Fruit fly (Drosophila melanogaster): Measurements from ENCODE around the gene CG15764.

The CG15764 gene

dm6 chrX:5884294-5884693, 15.4 kb downstream of the CG15764 start:
- TF ChIP-seq D1 (tag; optimal IDR thresholded peaks at IDR 0.05), result no peak

dm6 chrX:5884887-5885286, 16.0 kb downstream of the CG15764 start:
- TF ChIP-seq CG8301 (tag; optimal IDR thresholded peaks at IDR 0.05) (no peak), rn (GFP tag; IDR thresholded peaks at IDR 0.05) (no peak), Snoo (tag; optimal IDR thresholded peaks at IDR 0.05) (no peak), gl (tag; optimal IDR thresholded peaks at IDR 0.05) (no peak), EcR (GFP tag; optimal IDR thresholded peaks at IDR 0.05) (no peak), CG15710 (tag; optimal IDR thresholded peaks at IDR 0.05) (no peak), CG9948 (tag; optimal IDR thresholded peaks at IDR 0.05) (no peak), CG13204 (GFP tag; optimal IDR thresholded peaks at IDR 0.05) (no peak), CG32121 (GFP tag; IDR thresholded peaks at IDR 0.05) (no peak), CG8159 (tag; optimal IDR thresholded peaks at IDR 0.05) (no peak), Ets98B (GFP tag; IDR thresholded peaks at IDR 0.05) (no peak), fd96Ca (GFP tag; IDR thresholded peaks at IDR 0.05) (no peak)

dm6 chrX:5885521-5885920, 16.6 kb downstream of the CG15764 start:
- no peak for TF ChIP-seq CG14655 (GFP tag; optimal IDR thresholded peaks at IDR 0.05)
- peak; percentile 19 for TF ChIP-seq EcR (GFP tag; optimal IDR thresholded peaks at IDR 0.05)

- TF ChIP-seq CG13204 (GFP tag; optimal IDR thresholded peaks at IDR 0.05) (no peak), CG8159 (tag; optimal IDR thresholded peaks at IDR 0.05) (peak; percentile 25), CG8301 (tag; optimal IDR thresholded peaks at IDR 0.05) (no peak), CG4496 (GFP tag; IDR thresholded peaks at IDR 0.05) (0 out of 3 replicates have a peak, but pooled peaks have one; percentile 20), Pif1A (GFP tag; optimal IDR thresholded peaks at IDR 0.05) (peak; percentile 13), CG17806 (tag; optimal IDR thresholded peaks at IDR 0.05) (peak; percentile 33), CG9948 (tag; optimal IDR thresholded peaks at IDR 0.05) (peak; percentile 1), CG14655 (GFP tag; optimal IDR thresholded peaks at IDR 0.05) (peak; percentile 3)
These were observed 17.1 kb downstream of the CG15764 start for dm6 chrX:5885973-5886372.

- TF ChIP-seq Pif1A (GFP tag; optimal IDR thresholded peaks at IDR 0.05) (peak; percentile 69), D1 (tag; optimal IDR thresholded peaks at IDR 0.05) (peak; percentile 4), CG10348 (GFP tag; IDR thresholded peaks at IDR 0.05) (no peak), Ets98B (GFP tag; IDR thresholded peaks at IDR 0.05) (peak; percentile 55), CG8301 (tag; optimal IDR thresholded peaks at IDR 0.05) (peak; percentile 66), CG15710 (tag; optimal IDR thresholded peaks at IDR 0.05) (peak; percentile 82), CG14655 (GFP tag; optimal IDR thresholded peaks at IDR 0.05) (peak; percentile 78), CG34367 (tag; optimal IDR thresholded peaks at IDR 0.05) (peak; percentile 80), CG17806 (tag; optimal IDR thresholded peaks at IDR 0.05) (peak; percentile 74), gl (tag; optimal IDR thresholded peaks at IDR 0.05) (peak; percentile 63), rn (GFP tag; IDR thresholded peaks at IDR 0.05) (0 out of 2 replicates have a peak, but pooled peaks have one; percentile 32), CG4496 (GFP tag; IDR thresholded peaks at IDR 0.05) (peak; percentile 82), CG8159 (tag; optimal IDR thresholded peaks at IDR 0.05) (peak; percentile 81), Snoo (tag; optimal IDR thresholded peaks at IDR 0.05) (peak; percentile 85), CG12605 (GFP tag; IDR thresholded peaks at IDR 0.05) (peak; percentile 53; the same call in 1 of the 2 replicates), CG32121 (GFP tag; IDR thresholded peaks at IDR 0.05) (0 out of 2 replicates have a peak, but pooled peaks have one; percentile 33), CG13204 (GFP tag; optimal IDR thresholded peaks at IDR 0.05) (peak; percentile 76), fd96Ca (GFP tag; IDR thresholded peaks at IDR 0.05) (peak; percentile 83; the same call in 2 of the 3 replicates), EcR (GFP tag; optimal IDR thresholded peaks at IDR 0.05) (peak; percentile 96), Pif1B (GFP tag; optimal IDR thresholded peaks at IDR 0.05) (peak; percentile 83), CG9948 (tag; optimal IDR thresholded peaks at IDR 0.05) (peak; percentile 78)
These were observed 18.1 kb downstream of the CG15764 start for dm6 chrX:5886764-5887555.

dm6 chrX:5888260-5888659, 19.4 kb downstream of the CG15764 start:
- TF ChIP-seq CG15710 (tag; optimal IDR thresholded peaks at IDR 0.05), result peak; percentile 10
- TF ChIP-seq CG4496 (GFP tag; IDR thresholded peaks at IDR 0.05), result no peak
- TF ChIP-seq Pif1B (GFP tag; optimal IDR thresholded peaks at IDR 0.05), result no peak
- no peak for TF ChIP-seq CG14655 (GFP tag; optimal IDR thresholded peaks at IDR 0.05)
- no peak for TF ChIP-seq CG9948 (tag; optimal IDR thresholded peaks at IDR 0.05)
- no peak for TF ChIP-seq CG8301 (tag; optimal IDR thresholded peaks at IDR 0.05)
- TF ChIP-seq CG17806 (tag; optimal IDR thresholded peaks at IDR 0.05), result no peak
- peak; percentile 38 for TF ChIP-seq CG8159 (tag; optimal IDR thresholded peaks at IDR 0.05)
- TF ChIP-seq CG10348 (GFP tag; IDR thresholded peaks at IDR 0.05), result no peak
- TF ChIP-seq Ets98B (GFP tag; IDR thresholded peaks at IDR 0.05), result no peak
- TF ChIP-seq Snoo (tag; optimal IDR thresholded peaks at IDR 0.05), result no peak
- peak; percentile 36 for TF ChIP-seq EcR (GFP tag; optimal IDR thresholded peaks at IDR 0.05)
- no peak for TF ChIP-seq CG12605 (GFP tag; IDR thresholded peaks at IDR 0.05)
- no peak for TF ChIP-seq CG34367 (tag; optimal IDR thresholded peaks at IDR 0.05)
- no peak for TF ChIP-seq D1 (tag; optimal IDR thresholded peaks at IDR 0.05)
- TF ChIP-seq fd96Ca (GFP tag; IDR thresholded peaks at IDR 0.05), result no peak
- TF ChIP-seq CG32121 (GFP tag; IDR thresholded peaks at IDR 0.05), result no peak
- TF ChIP-seq rn (GFP tag; IDR thresholded peaks at IDR 0.05), result no peak
- TF ChIP-seq Pif1A (GFP tag; optimal IDR thresholded peaks at IDR 0.05), result peak; percentile 43
- TF ChIP-seq CG13204 (GFP tag; optimal IDR thresholded peaks at IDR 0.05), result no peak
- no peak for TF ChIP-seq gl (tag; optimal IDR thresholded peaks at IDR 0.05)
